Worm (Caenorhabditis elegans): ENCODE measurements around the gene lin-37.

DNA sequence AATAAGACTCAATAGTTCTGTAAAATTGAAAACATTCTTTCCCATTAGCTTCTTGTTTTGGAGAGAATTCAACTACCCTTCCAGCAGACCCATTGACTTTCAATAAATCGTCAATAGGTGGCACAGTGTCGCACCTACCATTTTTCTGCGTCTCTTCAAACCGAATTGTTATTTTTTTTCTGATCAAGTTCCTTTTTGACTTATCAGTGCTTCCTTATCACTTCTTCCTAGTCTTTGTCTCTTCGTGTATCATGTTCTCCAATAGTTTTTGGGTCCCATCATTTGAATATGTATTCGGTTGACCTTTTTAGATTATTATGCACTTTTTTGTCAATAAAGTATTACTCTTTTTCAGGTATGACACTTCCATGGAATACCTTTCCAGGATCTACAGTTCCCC is 35.6 kb upstream of the lin-37 start, which contains the start of gene odd-1:
- TF ChIP-seq Y5F2A.4 (GFP tag; optimal IDR thresholded peaks at IDR 0.05) (no peak), cey-2 (tag; optimal IDR thresholded peaks at IDR 0.05; ENCODE audit: borderline replicate concordance, insufficient read depth) (no peak), ceh-20 (GFP tag; IDR thresholded peaks at IDR 0.05) (no peak), spr-3 (GFP tag; optimal IDR thresholded peaks at IDR 0.05) (no peak)

Measured in whole organism, L4 larva.